Worm (Caenorhabditis elegans): ENCODE results near the gene H12I13.6.

DNA sequence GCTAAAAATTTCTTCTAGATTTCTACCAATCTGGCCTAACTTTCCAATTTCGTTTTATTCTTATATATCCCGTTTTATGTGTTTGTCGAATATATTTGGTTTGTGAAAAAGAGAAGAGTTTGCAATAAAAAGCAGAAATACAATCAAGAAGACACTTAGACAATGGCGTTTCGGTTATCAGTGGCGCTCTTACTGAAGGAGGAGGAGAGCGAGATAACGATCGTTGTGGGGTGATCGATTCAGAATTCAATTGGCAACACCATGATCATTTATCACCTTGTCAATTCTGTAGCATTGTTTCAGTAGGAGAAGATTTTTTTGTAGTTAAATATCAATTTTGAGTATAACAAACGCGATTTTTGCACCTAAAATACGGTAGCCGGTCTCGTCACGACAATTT is 28.2 kb upstream of the H12I13.6 start:
- TF ChIP-seq ceh-39 (tag; optimal IDR thresholded peaks at IDR 0.05) (no peak), nhr-76 (tag; optimal IDR thresholded peaks at IDR 0.05) (no peak), unc-62 (GFP tag; optimal IDR thresholded peaks at IDR 0.05) (no peak), nhr-28 (tag; optimal IDR thresholded peaks at IDR 0.05) (no peak), ces-1 (GFP tag; optimal IDR thresholded peaks at IDR 0.05) (no peak), lin-13 (tag; optimal IDR thresholded peaks at IDR 0.05) (no peak), ham-2 (GFP tag; optimal IDR thresholded peaks at IDR 0.05) (no peak), unc-39 (tag; optimal IDR thresholded peaks at IDR 0.05) (no peak), pha-4 (tag; optimal IDR thresholded peaks at IDR 0.05) (no peak), mls-2 (tag; optimal IDR thresholded peaks at IDR 0.05) (no peak), elt-3 (tag; optimal IDR thresholded peaks at IDR 0.05) (no peak)
